Worm (Caenorhabditis elegans): ENCODE measurements around the gene mib-1.

DNA sequence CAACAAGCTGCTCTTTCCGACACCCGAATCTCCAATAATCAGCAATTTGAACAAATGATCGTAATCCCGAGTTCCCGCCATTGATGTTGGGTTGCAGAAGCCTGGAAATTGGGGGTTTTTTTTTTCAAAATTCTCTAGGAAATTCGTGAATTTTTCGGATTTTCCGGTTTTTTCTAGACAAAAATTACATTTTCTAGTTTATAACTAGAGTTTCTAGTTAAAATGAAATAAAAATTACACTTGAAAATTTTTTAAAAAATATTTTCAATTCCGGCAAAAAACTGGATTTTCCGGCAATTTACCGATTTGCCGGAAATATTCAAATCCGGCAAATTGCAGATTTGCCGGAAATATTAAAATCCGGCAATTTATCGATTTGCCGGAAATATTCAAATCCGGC lies 21.0 kb upstream of the mib-1 start, which contains the start of gene rab-35:
- TF ChIP-seq aly-1 (tag; optimal IDR thresholded peaks at IDR 0.05) (no peak), scrt-1 (GFP tag; IDR thresholded peaks at IDR 0.05) (no peak), flt-1 (GFP tag; IDR thresholded peaks at IDR 0.05) (no peak), ama-1 (optimal IDR thresholded peaks at IDR 0.05) (no peak), ets-7 (tag; optimal IDR thresholded peaks at IDR 0.05) (no peak), hmbx-1 (tag; optimal IDR thresholded peaks at IDR 0.05) (no peak), tbx-37 (GFP tag; conservative IDR thresholded peaks at IDR 0.05) (no peak), hnd-1 (tag; optimal IDR thresholded peaks at IDR 0.05) (no peak), hmg-4 (GFP tag; optimal IDR thresholded peaks at IDR 0.05) (no peak), tbx-11 (GFP tag; IDR thresholded peaks at IDR 0.05) (no peak), tra-4 (tag; optimal IDR thresholded peaks at IDR 0.05) (no peak), ceh-36 (tag; optimal IDR thresholded peaks at IDR 0.05) (no peak)

Data from whole organism, early embryonic.